Fruit fly (Drosophila melanogaster): ENCODE data around the gene CG33099.

Gene CG33099

dm6 chr3R:22546017-22546416 is 15.6 kb upstream of the CG33099 start:
- TF ChIP-seq CG8478 (optimal IDR thresholded peaks at IDR 0.05) (no peak), CTCF (optimal IDR thresholded peaks at IDR 0.05) (no peak)

dm6 chr3R:22542773-22543411 is 12.5 kb upstream of the CG33099 start:
- TF ChIP-seq CG8478 (optimal IDR thresholded peaks at IDR 0.05) (no peak), CTCF (optimal IDR thresholded peaks at IDR 0.05) (no peak)

dm6 chr3R:22540686-22541085 is 10.3 kb upstream of the CG33099 start:
- TF ChIP-seq CG8478 (optimal IDR thresholded peaks at IDR 0.05) (no peak), CTCF (optimal IDR thresholded peaks at IDR 0.05) (no peak)

- no peak for TF ChIP-seq CTCF (optimal IDR thresholded peaks at IDR 0.05)
- no peak for TF ChIP-seq CG8478 (optimal IDR thresholded peaks at IDR 0.05)
Observed at dm6 chr3R:22539762-22540161, 9.4 kb upstream of the CG33099 start, which contains the start of gene CG5326. CG5326 (minus strand) TSS chr3R:22539919.

dm6 chr3R:22538877-22539276 is 8.5 kb upstream of the CG33099 start:
- TF ChIP-seq CTCF (optimal IDR thresholded peaks at IDR 0.05) (no peak), CG8478 (optimal IDR thresholded peaks at IDR 0.05) (no peak)

- no peak for TF ChIP-seq CTCF (optimal IDR thresholded peaks at IDR 0.05)
- TF ChIP-seq CG8478 (optimal IDR thresholded peaks at IDR 0.05), result no peak
Observed at dm6 chr3R:22536504-22537423, 6.4 kb upstream of the CG33099 start.

dm6 chr3R:22535945-22536344 is 5.6 kb upstream of the CG33099 start:
- no peak for TF ChIP-seq CG8478 (optimal IDR thresholded peaks at IDR 0.05)
- TF ChIP-seq CTCF (optimal IDR thresholded peaks at IDR 0.05), result no peak

dm6 chr3R:22533973-22534931 is 3.9 kb upstream of the CG33099 start:
- TF ChIP-seq CTCF (optimal IDR thresholded peaks at IDR 0.05), result no peak
- no peak for TF ChIP-seq CG8478 (optimal IDR thresholded peaks at IDR 0.05)

dm6 chr3R:22531801-22532200 is 1.4 kb upstream of the CG33099 start, which contains the start of gene CG33093:
CG33093 (minus strand) TSS chr3R:22531922.
- TF ChIP-seq CTCF (optimal IDR thresholded peaks at IDR 0.05) (no peak), CG8478 (optimal IDR thresholded peaks at IDR 0.05) (no peak)

- TF ChIP-seq CTCF (optimal IDR thresholded peaks at IDR 0.05), result peak; percentile 8 to 46
- TF ChIP-seq CG8478 (optimal IDR thresholded peaks at IDR 0.05), result no peak
Observed at dm6 chr3R:22528264-22529158, 1.9 kb downstream of the CG33099 start, which contains the start of gene CG5346. CG5346 (minus strand) TSS chr3R:22528663.

dm6 chr3R:22527636-22528148 is 2.7 kb downstream of the CG33099 start:
- TF ChIP-seq CG8478 (optimal IDR thresholded peaks at IDR 0.05), result no peak
- no peak for TF ChIP-seq CTCF (optimal IDR thresholded peaks at IDR 0.05)

- TF ChIP-seq CG8478 (optimal IDR thresholded peaks at IDR 0.05) (no peak), CTCF (optimal IDR thresholded peaks at IDR 0.05) (no peak)
Observed at dm6 chr3R:22527192-22527591, 3.2 kb downstream of the CG33099 start.

dm6 chr3R:22526353-22526907 is 3.9 kb downstream of the CG33099 start:
- TF ChIP-seq CTCF (optimal IDR thresholded peaks at IDR 0.05), result no peak
- TF ChIP-seq CG8478 (optimal IDR thresholded peaks at IDR 0.05), result no peak
